Fruit fly (Drosophila melanogaster) whole organism, embryonic: ENCODE data around the gene rost.
A peak's percentile ranks its signal among the peaks of the same experiment; 100 is the strongest.

ENCODE experiments used
- Aef1 ChIP-seq: fragments of 200-800 bp; sonication (Bioruptor generic); IDR thresholded peaks from 3 replicates; pipeline ENCODE4 v1.3.6; 2022; ENCODE audit warnings: missing biosample characterization, missing genetic modification characterization
- Atf3 ChIP-seq: fragments of 200-800 bp; sonication (Bioruptor generic); optimal IDR thresholded peaks from 3 replicates; lab custom pipeline; 2016; ENCODE audit warnings: missing biosample characterization, missing genetic modification characterization
- Atf6 ChIP-seq: fragments of 200-800 bp; sonication (Bioruptor generic); IDR thresholded peaks from 2 replicates; pipeline ENCODE4 v1.3.6; 2022; ENCODE audit warnings: missing biosample characterization, missing genetic modification characterization
- B-H2 ChIP-seq: fragments of 200-800 bp; sonication (Bioruptor generic); optimal IDR thresholded peaks from 2 replicates; lab custom pipeline; 2018; ENCODE audit warnings: missing biosample characterization, mild to moderate bottlenecking, missing genetic modification characterization
- CG10147 ChIP-seq: fragments of 200-800 bp; sonication (Bioruptor generic); optimal IDR thresholded peaks from 2 replicates; lab custom pipeline; 2019; ENCODE audit warnings: missing biosample characterization, mild to moderate bottlenecking, missing genetic modification characterization, moderate library complexity
- CG10431 ChIP-seq: fragments of 200-800 bp; sonication (Bioruptor generic); optimal IDR thresholded peaks from 3 replicates; lab custom pipeline; 2018; ENCODE audit warnings: missing biosample characterization, mild to moderate bottlenecking, missing genetic modification characterization
- CG14667 ChIP-seq: fragments of 200-800 bp; sonication (Bioruptor generic); IDR thresholded peaks from 2 replicates; pipeline ENCODE4 v1.3.6; 2022; ENCODE audit warnings: missing biosample characterization, missing genetic modification characterization
- CG14710 ChIP-seq: fragments of 200-800 bp; sonication (Bioruptor generic); optimal IDR thresholded peaks from 3 replicates; lab custom pipeline; 2019; ENCODE audit warnings: missing biosample characterization, mild to moderate bottlenecking, missing genetic modification characterization, moderate library complexity
- CG15269 ChIP-seq: fragments of 200-800 bp; sonication (Bioruptor generic); optimal IDR thresholded peaks from 2 replicates; lab custom pipeline; 2018; ENCODE audit warnings: missing biosample characterization, mild to moderate bottlenecking, missing genetic modification characterization, moderate library complexity
- CG1529 ChIP-seq: fragments of 200-800 bp; sonication (Bioruptor generic); optimal IDR thresholded peaks from 3 replicates; lab custom pipeline; 2018; ENCODE audit warnings: missing biosample characterization, missing genetic modification characterization
- CG17829 ChIP-seq: fragments of 200-800 bp; optimal IDR thresholded peaks from 2 replicates; lab custom pipeline; 2019; ENCODE audit warnings: missing biosample characterization, mild to moderate bottlenecking, missing genetic modification characterization, moderate library complexity
- CG2120 ChIP-seq: fragments of 200-800 bp; sonication (Bioruptor generic); optimal IDR thresholded peaks from 3 replicates; lab custom pipeline; 2016; ENCODE audit warnings: missing biosample characterization, missing genetic modification characterization
- CG2202 ChIP-seq: fragments of 200-800 bp; sonication (Bioruptor generic); optimal IDR thresholded peaks from 2 replicates; lab custom pipeline; 2018; ENCODE audit warnings: missing biosample characterization, mild to moderate bottlenecking, missing genetic modification characterization
- CG34376 ChIP-seq: fragments of 200-800 bp; sonication (Bioruptor generic); optimal IDR thresholded peaks from 2 replicates; lab custom pipeline; 2018; ENCODE audit warnings: missing biosample characterization, mild to moderate bottlenecking, missing genetic modification characterization
- CG4707 ChIP-seq: fragments of 200-800 bp; sonication (Bioruptor generic); optimal IDR thresholded peaks from 2 replicates; lab custom pipeline; 2018; ENCODE audit warnings: missing biosample characterization, mild to moderate bottlenecking, missing genetic modification characterization, moderate library complexity
- CG4730 ChIP-seq: fragments of 200-800 bp; sonication (Bioruptor generic); IDR thresholded peaks from 2 replicates; pipeline ENCODE4 v1.3.6; 2022; ENCODE audit warnings: missing biosample characterization, missing genetic modification characterization
- CG6813 ChIP-seq: fragments of 200-800 bp; sonication (Bioruptor generic); optimal IDR thresholded peaks from 2 replicates; lab custom pipeline; 2017; ENCODE audit warnings: missing biosample characterization, missing genetic modification characterization, mild to moderate bottlenecking, moderate library complexity, missing genetic modification reagents
- CG8944 ChIP-seq: fragments of 200-800 bp; sonication (Bioruptor generic); optimal IDR thresholded peaks from 3 replicates; lab custom pipeline; 2016; ENCODE audit warnings: missing biosample characterization, missing genetic modification characterization
- CG9797 ChIP-seq: fragments of 200-800 bp; sonication (Bioruptor generic); optimal IDR thresholded peaks from 3 replicates; lab custom pipeline; 2018; ENCODE audit warnings: missing biosample characterization, mild to moderate bottlenecking, missing genetic modification characterization
- CG9876 ChIP-seq: fragments of 200-800 bp; sonication (Bioruptor generic); optimal IDR thresholded peaks from 2 replicates; lab custom pipeline; 2016; ENCODE audit warnings: missing biosample characterization, missing genetic modification characterization
- GATAe ChIP-seq: fragments of 200-800 bp; sonication (Bioruptor generic); conservative IDR thresholded peaks from 2 replicates; pipeline ENCODE4 v1.3.6; 2022; ENCODE audit warnings: missing biosample characterization, missing genetic modification characterization
- Max ChIP-seq: fragments of 200-800 bp; sonication (Bioruptor generic); optimal IDR thresholded peaks from 2 replicates; lab custom pipeline; 2016; ENCODE audit warnings: missing biosample characterization, mild to moderate bottlenecking, missing genetic modification characterization
- Med ChIP-seq: fragments of 200-800 bp; sonication (Bioruptor generic); peaks from one replicate; lab custom pipeline; 2016; ENCODE audit warnings: missing biosample characterization, missing genetic modification characterization, mild to moderate bottlenecking, inconsistent platforms, moderate library complexity
- Mes4 ChIP-seq: fragments of 200-800 bp; sonication (Bioruptor generic); optimal IDR thresholded peaks from 2 replicates; lab custom pipeline; 2016; ENCODE audit warnings: missing biosample characterization, missing genetic modification characterization
- NC2α ChIP-seq: fragments of 200-800 bp; sonication (Bioruptor generic); optimal IDR thresholded peaks from 2 replicates; lab custom pipeline; 2016; ENCODE audit warnings: missing biosample characterization, missing genetic modification characterization
- Nf-YA ChIP-seq: fragments of 200-800 bp; sonication (Bioruptor generic); IDR thresholded peaks from 2 replicates; pipeline ENCODE4 v1.3.6; 2022; ENCODE audit warnings: missing biosample characterization, missing genetic modification characterization
- Optix ChIP-seq: fragments of 200-800 bp; sonication (Bioruptor generic); IDR thresholded peaks from 3 replicates; pipeline ENCODE4 v1.3.6; 2022; ENCODE audit warnings: missing biosample characterization, missing genetic modification characterization
- amos ChIP-seq: fragments of 200-800 bp; sonication (Bioruptor generic); IDR thresholded peaks from 2 replicates; pipeline ENCODE4 v1.3.6; 2022; ENCODE audit warnings: missing biosample characterization, missing genetic modification characterization; ENCODE audit not compliant: partially characterized antibody
- bab2 ChIP-seq: fragments of 200-800 bp; sonication (Bioruptor generic); optimal IDR thresholded peaks from 2 replicates; lab custom pipeline; 2016; ENCODE audit warnings: missing biosample characterization, missing genetic modification characterization
- bbx ChIP-seq: fragments of 200-800 bp; sonication (Bioruptor generic); IDR thresholded peaks from 2 replicates; pipeline ENCODE4 v1.3.6; 2022; ENCODE audit warnings: missing biosample characterization, missing genetic modification characterization; ENCODE audit not compliant: partially characterized antibody
- btn ChIP-seq: fragments of 200-800 bp; sonication (Bioruptor generic); optimal IDR thresholded peaks from 2 replicates; lab custom pipeline; 2016; ENCODE audit warnings: missing biosample characterization, missing genetic modification characterization
- cad ChIP-seq: fragments of >200 bp; optimal IDR thresholded peaks from 2 replicates; lab custom pipeline; 2017; ENCODE audit warnings: missing biosample characterization, missing genetic modification characterization
- fd64A ChIP-seq: fragments of 200-800 bp; sonication (Bioruptor generic); optimal IDR thresholded peaks from 3 replicates; lab custom pipeline; 2018; ENCODE audit warnings: missing biosample characterization, mild to moderate bottlenecking, missing genetic modification characterization
- ftz-f1 ChIP-seq: fragments of 200-800 bp; sonication (Bioruptor generic); optimal IDR thresholded peaks from 2 replicates; lab custom pipeline; 2016; ENCODE audit warnings: missing biosample characterization, missing genetic modification characterization
- gem ChIP-seq: fragments of 200-800 bp; sonication (Bioruptor generic); optimal IDR thresholded peaks from 2 replicates; lab custom pipeline; 2019; ENCODE audit warnings: missing biosample characterization, mild to moderate bottlenecking, missing genetic modification characterization, moderate library complexity
- grau ChIP-seq: fragments of 200-800 bp; optimal IDR thresholded peaks from 3 replicates; lab custom pipeline; 2019; ENCODE audit warnings: missing biosample characterization, mild to moderate bottlenecking, missing genetic modification characterization, moderate library complexity
- jing ChIP-seq: fragments of 200-800 bp; sonication (Bioruptor generic); optimal IDR thresholded peaks from 2 replicates; lab custom pipeline; 2018; ENCODE audit warnings: missing biosample characterization, mild to moderate bottlenecking, missing genetic modification characterization
- lab ChIP-seq: fragments of 200-800 bp; sonication (Bioruptor generic); optimal IDR thresholded peaks from 3 replicates; lab custom pipeline; 2017; ENCODE audit warnings: missing biosample characterization, missing genetic modification characterization, mild to moderate bottlenecking, moderate library complexity, missing genetic modification reagents
- lbe ChIP-seq: fragments of 200-800 bp; sonication (Bioruptor generic); optimal IDR thresholded peaks from 2 replicates; lab custom pipeline; 2016; ENCODE audit warnings: missing biosample characterization, mild to moderate bottlenecking, missing genetic modification characterization
- lov ChIP-seq, 2 experiments: fragments of 200-800 bp in 1 of 2; fragments of >200 bp in 1 of 2; sonication (Bioruptor generic) in 1 of 2; IDR thresholded peaks in 1 of 2; optimal IDR thresholded peaks in 1 of 2; 2 replicates in 1 of 2; 3 replicates in 1 of 2; pipeline versions ENCODE4 v1.3.6 to Lab custom; 2017 to 2022; ENCODE audit warnings: missing biosample characterization in 1 of 2, missing genetic modification characterization in 1 of 2
- nmo ChIP-seq: fragments of 200-800 bp; sonication (Bioruptor generic); optimal IDR thresholded peaks from 2 replicates; lab custom pipeline; 2018; ENCODE audit warnings: missing biosample characterization, mild to moderate bottlenecking, missing genetic modification characterization, moderate library complexity
- onecut ChIP-seq: fragments of 200-800 bp; sonication (Bioruptor generic); IDR thresholded peaks from 2 replicates; pipeline ENCODE4 v1.3.6; 2022; ENCODE audit warnings: missing biosample characterization, missing genetic modification characterization
- seq ChIP-seq: fragments of 200-800 bp; sonication (Bioruptor generic); IDR thresholded peaks from 2 replicates; pipeline ENCODE4 v1.3.6; 2022; ENCODE audit warnings: missing biosample characterization, missing genetic modification characterization
- shn ChIP-seq: fragments of 200-800 bp; sonication (Bioruptor generic); optimal IDR thresholded peaks from 3 replicates; lab custom pipeline; 2016; ENCODE audit warnings: missing biosample characterization, missing genetic modification characterization
- sim ChIP-seq: fragments of 200-800 bp; sonication (Bioruptor generic); IDR thresholded peaks from 2 replicates; pipeline ENCODE4 v1.3.6; 2022; ENCODE audit warnings: missing biosample characterization, missing genetic modification characterization
- sna ChIP-seq: fragments of 200-800 bp; sonication (Bioruptor generic); IDR thresholded peaks from 2 replicates; pipeline ENCODE4 v1.3.6; 2022; ENCODE audit warnings: missing biosample characterization, missing genetic modification characterization; ENCODE audit not compliant: partially characterized antibody
- sug ChIP-seq: fragments of 200-800 bp; optimal IDR thresholded peaks from 2 replicates; lab custom pipeline; 2019; ENCODE audit warnings: missing biosample characterization, mild to moderate bottlenecking, missing genetic modification characterization, moderate library complexity
- trh ChIP-seq: fragments of 200-800 bp; sonication (Bioruptor generic); optimal IDR thresholded peaks from 2 replicates; lab custom pipeline; 2016; ENCODE audit warnings: missing biosample characterization, missing genetic modification characterization
- tx ChIP-seq: fragments of 200-800 bp; sonication (Bioruptor generic); optimal IDR thresholded peaks from 2 replicates; lab custom pipeline; 2016; ENCODE audit warnings: missing biosample characterization, missing genetic modification characterization
- wek ChIP-seq: fragments of 200-800 bp; sonication (Bioruptor generic); optimal IDR thresholded peaks from 3 replicates; lab custom pipeline; 2018; ENCODE audit warnings: missing biosample characterization, mild to moderate bottlenecking, missing genetic modification characterization, moderate library complexity

The rost gene

dm6 chr2L:9011543-9012238 lies 22.4 kb upstream of the rost start, which contains the start of gene CG13102 (continued):
- TF ChIP-seq tx (GFP tag; lab: Kevin White, UChicago): no peak
- no peak for TF ChIP-seq gem
- TF ChIP-seq onecut (GFP tag; lab: Robert Waterston, UW): no peak
- no peak for TF ChIP-seq btn (GFP tag; lab: Kevin White, UChicago)
- no peak for TF ChIP-seq cad (GFP tag; lab: Kevin White, UChicago)
- TF ChIP-seq CG2202 (tag; lab: Kevin White, UChicago): no peak
- no peak for TF ChIP-seq jing (GFP tag; lab: Kevin White, UChicago)
- TF ChIP-seq CG4730 (GFP tag; lab: Robert Waterston, UW): no peak
- TF ChIP-seq CG10431: no peak
- TF ChIP-seq seq (GFP tag; lab: Robert Waterston, UW): no peak
- no peak for TF ChIP-seq nmo (GFP tag; lab: Kevin White, UChicago)
- no peak for TF ChIP-seq CG14710 (tag; lab: Kevin White, UChicago)
- TF ChIP-seq CG15269 (tag; lab: Kevin White, UChicago): peak; percentile 13
- no peak for TF ChIP-seq Max (GFP tag; lab: Kevin White, UChicago)
- no peak for TF ChIP-seq CG1529 (GFP tag; lab: Kevin White, UChicago)
- no peak for TF ChIP-seq B-H2 (GFP tag; lab: Kevin White, UChicago)
- peak; percentile 56 for TF ChIP-seq sug (tag; lab: Kevin White, UChicago)
- no peak for TF ChIP-seq CG2120
- TF ChIP-seq fd64A (GFP tag; lab: Kevin White, UChicago): no peak
- no peak for TF ChIP-seq ftz-f1 (GFP tag; lab: Kevin White, UChicago)
- no peak for TF ChIP-seq Optix (GFP tag; lab: Robert Waterston, UW)
- no peak for TF ChIP-seq trh
- TF ChIP-seq CG9797 (GFP tag; lab: Kevin White, UChicago): no peak
- no peak for TF ChIP-seq sim (GFP tag; lab: Robert Waterston, UW)

- TF ChIP-seq CG17829: no peak
- TF ChIP-seq Atf6 (GFP tag; lab: Robert Waterston, UW): no peak
- TF ChIP-seq GATAe (GFP tag; lab: Robert Waterston, UW): peak; percentile 37; the same call in 1 of the 2 replicates
- no peak for TF ChIP-seq Nf-YA (GFP tag; lab: Robert Waterston, UW)
- TF ChIP-seq amos (GFP tag; lab: Robert Waterston, UW): no peak
- no peak for TF ChIP-seq grau
- no peak for TF ChIP-seq bbx
- no peak for TF ChIP-seq CG4707 (GFP tag; lab: Kevin White, UChicago)
- TF ChIP-seq wek (GFP tag; lab: Kevin White, UChicago): peak; percentile 42
- TF ChIP-seq sna (GFP tag; lab: Robert Waterston, UW): no peak
- TF ChIP-seq Atf3 (GFP tag; lab: Kevin White, UChicago): no peak
- TF ChIP-seq CG9876: no peak
- TF ChIP-seq CG10147 (GFP tag; lab: Kevin White, UChicago): no peak
- TF ChIP-seq sug (tag; lab: Kevin White, UChicago): peak; percentile 19
- no peak for TF ChIP-seq lbe (GFP tag; lab: Kevin White, UChicago)
- no peak for TF ChIP-seq bab2
- TF ChIP-seq Mes4 (GFP tag; lab: Kevin White, UChicago): no peak
- no peak for TF ChIP-seq lov (optimal IDR thresholded peaks at IDR 0.05; lab: Kevin White, UChicago)
- TF ChIP-seq lov (GFP tag; IDR thresholded peaks at IDR 0.05; lab: Robert Waterston, UW): no peak
- no peak for TF ChIP-seq NC2α (GFP tag; lab: Kevin White, UChicago)
- TF ChIP-seq CG14667 (GFP tag; lab: Robert Waterston, UW): no peak
- no peak for TF ChIP-seq shn
- TF ChIP-seq CG6813 (GFP tag; lab: Kevin White, UChicago): peak; percentile 17
- TF ChIP-seq CG8944 (GFP tag; lab: Kevin White, UChicago): no peak
- TF ChIP-seq CG34376 (GFP tag; lab: Kevin White, UChicago): peak; percentile 54
- no peak for TF ChIP-seq Aef1 (GFP tag; lab: Robert Waterston, UW)
- TF ChIP-seq lab: peak; percentile 18
- TF ChIP-seq Med: peak; percentile 53
Observed at dm6 chr2L:9010267-9010666, 20.9 kb upstream of the rost start, which contains the start of gene CG9568. Gene CG9568 (plus strand): TSS chr2L:9010583.
